Fruit fly (Drosophila melanogaster) whole organism, embryonic: ENCODE results near the gene CG10710.

Experiments used
- ATbp ChIP-seq: fragments of 200-800 bp; sonication (Bioruptor generic); optimal IDR thresholded peaks from 2 replicates; lab custom pipeline; 2017; ENCODE audit warnings: missing biosample characterization, mild to moderate bottlenecking, missing genetic modification characterization, missing genetic modification reagents
- Abd-B ChIP-seq: fragments of 200-800 bp; sonication (Bioruptor generic); optimal IDR thresholded peaks from 2 replicates; lab custom pipeline; 2018; ENCODE audit warnings: missing biosample characterization, mild to moderate bottlenecking, missing genetic modification characterization, moderate library complexity
- Aef1 ChIP-seq: fragments of 200-800 bp; sonication (Bioruptor generic); IDR thresholded peaks from 3 replicates; pipeline ENCODE4 v1.3.6; 2022; ENCODE audit warnings: missing biosample characterization, missing genetic modification characterization
- Atf3 ChIP-seq: fragments of 200-800 bp; sonication (Bioruptor generic); optimal IDR thresholded peaks from 3 replicates; lab custom pipeline; 2016; ENCODE audit warnings: missing biosample characterization, missing genetic modification characterization
- CG10431 ChIP-seq: fragments of 200-800 bp; sonication (Bioruptor generic); optimal IDR thresholded peaks from 3 replicates; lab custom pipeline; 2018; ENCODE audit warnings: missing biosample characterization, mild to moderate bottlenecking, missing genetic modification characterization
- CG10543 ChIP-seq: fragments of 200-800 bp; sonication (Bioruptor generic); optimal IDR thresholded peaks from 3 replicates; lab custom pipeline; 2017; ENCODE audit warnings: missing biosample characterization, mild to moderate bottlenecking, missing genetic modification characterization, moderate library complexity
- CG12769 ChIP-seq: fragments of 200-800 bp; sonication (Bioruptor generic); optimal IDR thresholded peaks from 2 replicates; lab custom pipeline; 2019; ENCODE audit warnings: missing biosample characterization, mild to moderate bottlenecking, missing genetic modification characterization, moderate library complexity
- CG13894 ChIP-seq: fragments of 200-800 bp; sonication (Bioruptor generic); optimal IDR thresholded peaks from 3 replicates; lab custom pipeline; 2018; ENCODE audit warnings: missing biosample characterization, mild to moderate bottlenecking, missing genetic modification characterization, moderate library complexity
- CG17385 ChIP-seq: fragments of 200-800 bp; sonication (Bioruptor generic); optimal IDR thresholded peaks from 3 replicates; lab custom pipeline; 2018; ENCODE audit warnings: missing biosample characterization, mild to moderate bottlenecking, missing genetic modification characterization
- CG18262 ChIP-seq: fragments of 200-800 bp; optimal IDR thresholded peaks from 3 replicates; lab custom pipeline; 2019; ENCODE audit warnings: missing biosample characterization, mild to moderate bottlenecking, missing genetic modification characterization, moderate library complexity
- CG32532 ChIP-seq: fragments of 200-800 bp; sonication (Bioruptor generic); IDR thresholded peaks from 2 replicates; pipeline ENCODE4 v1.3.6; 2022; ENCODE audit warnings: missing biosample characterization, missing genetic modification characterization
- CG4360 ChIP-seq: fragments of 200-800 bp; sonication (Bioruptor generic); IDR thresholded peaks from 2 replicates; pipeline ENCODE4 v1.3.6; 2022; ENCODE audit warnings: missing biosample characterization, missing genetic modification characterization
- CG6254 ChIP-seq: fragments of 200-800 bp; sonication (Bioruptor generic); optimal IDR thresholded peaks from 3 replicates; lab custom pipeline; 2017; ENCODE audit warnings: mild to moderate bottlenecking, missing biosample characterization, missing genetic modification reagents, missing genetic modification characterization
- CG6791 ChIP-seq: fragments of 200-800 bp; sonication (Bioruptor generic); IDR thresholded peaks from 3 replicates; pipeline ENCODE4 v1.3.6; 2022; ENCODE audit warnings: missing biosample characterization, missing genetic modification characterization; ENCODE audit not compliant: partially characterized antibody
- CG6854 ChIP-seq: fragments of 200-800 bp; sonication (Bioruptor generic); optimal IDR thresholded peaks from 3 replicates; lab custom pipeline; 2017; ENCODE audit warnings: missing biosample characterization, mild to moderate bottlenecking, missing genetic modification characterization
- CG8089 ChIP-seq: fragments of 200-800 bp; sonication (Bioruptor generic); optimal IDR thresholded peaks from 3 replicates; lab custom pipeline; 2016; ENCODE audit warnings: missing biosample characterization, missing genetic modification characterization
- Dref ChIP-seq: fragments of 200-800 bp; sonication (Bioruptor generic); IDR thresholded peaks from 2 replicates; pipeline ENCODE4 v1.3.6; 2022; ENCODE audit warnings: missing biosample characterization, missing genetic modification characterization
- E2f2 ChIP-seq: fragments of 200-800 bp; sonication (Bioruptor generic); IDR thresholded peaks from 2 replicates; pipeline ENCODE4 v1.3.6; 2022; ENCODE audit warnings: missing biosample characterization, missing genetic modification characterization
- Eip74EF ChIP-seq, 2 experiments: fragments of 200-800 bp in 1 of 2; fragments of >200 bp in 1 of 2; sonication (Bioruptor generic) in 1 of 2; optimal IDR thresholded peaks; 2 replicates each; lab custom pipeline; 2017 to 2019; ENCODE audit warnings: missing biosample characterization in 2 of 2, missing genetic modification characterization in 2 of 2, mild to moderate bottlenecking in 1 of 2, moderate library complexity in 1 of 2
- Gug ChIP-seq: fragments of 200-800 bp; sonication (Bioruptor generic); IDR thresholded peaks from 4 replicates; pipeline ENCODE4 v1.3.6; 2022; ENCODE audit warnings: missing biosample characterization, missing genetic modification characterization
- Lim3 ChIP-seq: fragments of 200-800 bp; sonication (Bioruptor generic); IDR thresholded peaks from 2 replicates; pipeline ENCODE4 v1.3.6; 2022; ENCODE audit warnings: missing biosample characterization, missing genetic modification characterization
- Med ChIP-seq: fragments of 200-800 bp; sonication (Bioruptor generic); peaks from one replicate; lab custom pipeline; 2016; ENCODE audit warnings: missing biosample characterization, missing genetic modification characterization, mild to moderate bottlenecking, inconsistent platforms, moderate library complexity
- Oli ChIP-seq: fragments of 200-800 bp; sonication (Bioruptor generic); optimal IDR thresholded peaks from 2 replicates; lab custom pipeline; 2018; ENCODE audit warnings: missing biosample characterization, mild to moderate bottlenecking, missing genetic modification characterization, moderate library complexity
- Pdp1 ChIP-seq, 2 experiments: fragments of 200-800 bp; sonication (Bioruptor generic); optimal IDR thresholded peaks; 3 replicates each; lab custom pipeline; 2016; ENCODE audit warnings: missing biosample characterization in 2 of 2, missing genetic modification characterization in 2 of 2, mild to moderate bottlenecking in 1 of 2, moderate library complexity in 1 of 2
- Rx ChIP-seq: fragments of 200-800 bp; sonication (Bioruptor generic); IDR thresholded peaks from 2 replicates; pipeline ENCODE4 v1.3.6; 2022; ENCODE audit warnings: missing biosample characterization, missing genetic modification characterization
- Xrp1 ChIP-seq: fragments of 200-800 bp; sonication (Bioruptor generic); IDR thresholded peaks from 2 replicates; pipeline ENCODE4 v1.3.6; 2022; ENCODE audit warnings: missing biosample characterization, missing genetic modification characterization
- cas ChIP-seq: fragments of 200-800 bp; sonication (Bioruptor generic); IDR thresholded peaks from 2 replicates; pipeline ENCODE4 v1.3.6; 2022; ENCODE audit warnings: missing biosample characterization, missing genetic modification characterization
- chinmo ChIP-seq: fragments of 200-800 bp; sonication (Bioruptor generic); IDR thresholded peaks from 4 replicates; pipeline ENCODE4 v1.3.6; 2022; ENCODE audit warnings: missing biosample characterization, missing genetic modification characterization; ENCODE audit not compliant: partially characterized antibody
- crol ChIP-seq: fragments of 200-800 bp; sonication (Bioruptor generic); IDR thresholded peaks from 2 replicates; pipeline ENCODE4 v1.3.6; 2022; ENCODE audit warnings: missing biosample characterization, missing genetic modification characterization
- dysf ChIP-seq: fragments of 200-800 bp; sonication (Bioruptor generic); IDR thresholded peaks from 3 replicates; pipeline ENCODE4 v1.3.6; 2022; ENCODE audit warnings: missing biosample characterization, missing genetic modification characterization
- kni ChIP-seq: fragments of 200-800 bp; sonication (Bioruptor generic); optimal IDR thresholded peaks from 3 replicates; lab custom pipeline; 2017; ENCODE audit warnings: mild to moderate bottlenecking, missing biosample characterization, missing genetic modification reagents, missing genetic modification characterization
- mirr ChIP-seq: fragments of 200-800 bp; sonication (Bioruptor generic); optimal IDR thresholded peaks from 3 replicates; lab custom pipeline; 2018; ENCODE audit warnings: missing biosample characterization, mild to moderate bottlenecking, missing genetic modification characterization
- nom ChIP-seq: fragments of 200-800 bp; sonication (Bioruptor generic); optimal IDR thresholded peaks from 2 replicates; lab custom pipeline; 2017; ENCODE audit warnings: missing biosample characterization, missing genetic modification characterization, mild to moderate bottlenecking, moderate library complexity, missing genetic modification reagents
- otp ChIP-seq: fragments of 200-800 bp; sonication (Bioruptor generic); IDR thresholded peaks from 3 replicates; pipeline ENCODE4, ENCODE4 v1.3.6; 2022; ENCODE audit warnings: missing biosample characterization, missing genetic modification characterization
- run ChIP-seq: fragments of 200-800 bp; sonication (Bioruptor generic); optimal IDR thresholded peaks from 3 replicates; lab custom pipeline; 2018; ENCODE audit warnings: missing biosample characterization, mild to moderate bottlenecking, missing genetic modification characterization
- sd ChIP-seq: fragments of 200-800 bp; sonication (Bioruptor generic); optimal IDR thresholded peaks from 3 replicates; lab custom pipeline; 2018; ENCODE audit warnings: missing biosample characterization, mild to moderate bottlenecking, missing genetic modification characterization, moderate library complexity
- slp2 ChIP-seq: fragments of 200-800 bp; sonication (Bioruptor generic); optimal IDR thresholded peaks from 2 replicates; lab custom pipeline; 2016; ENCODE audit warnings: missing biosample characterization, missing genetic modification characterization
- toy ChIP-seq: fragments of 200-800 bp; sonication (Bioruptor generic); IDR thresholded peaks from 2 replicates; pipeline ENCODE4 v1.3.6; 2022; ENCODE audit warnings: missing biosample characterization, missing genetic modification characterization
- trh ChIP-seq: fragments of 200-800 bp; sonication (Bioruptor generic); optimal IDR thresholded peaks from 2 replicates; lab custom pipeline; 2016; ENCODE audit warnings: missing biosample characterization, missing genetic modification characterization
- ttk ChIP-seq: fragments of 200-800 bp; sonication (Bioruptor generic); IDR thresholded peaks from 2 replicates; pipeline ENCODE4 v2.1.2; 2022; ENCODE audit warnings: missing biosample characterization, missing genetic modification characterization
- vnd ChIP-seq: fragments of 200-800 bp; sonication (Bioruptor generic); IDR thresholded peaks from 3 replicates; pipeline ENCODE4 v1.3.6; 2022; ENCODE audit warnings: missing biosample characterization, missing genetic modification characterization; ENCODE audit not compliant: partially characterized antibody

The CG10710 gene

DNA sequence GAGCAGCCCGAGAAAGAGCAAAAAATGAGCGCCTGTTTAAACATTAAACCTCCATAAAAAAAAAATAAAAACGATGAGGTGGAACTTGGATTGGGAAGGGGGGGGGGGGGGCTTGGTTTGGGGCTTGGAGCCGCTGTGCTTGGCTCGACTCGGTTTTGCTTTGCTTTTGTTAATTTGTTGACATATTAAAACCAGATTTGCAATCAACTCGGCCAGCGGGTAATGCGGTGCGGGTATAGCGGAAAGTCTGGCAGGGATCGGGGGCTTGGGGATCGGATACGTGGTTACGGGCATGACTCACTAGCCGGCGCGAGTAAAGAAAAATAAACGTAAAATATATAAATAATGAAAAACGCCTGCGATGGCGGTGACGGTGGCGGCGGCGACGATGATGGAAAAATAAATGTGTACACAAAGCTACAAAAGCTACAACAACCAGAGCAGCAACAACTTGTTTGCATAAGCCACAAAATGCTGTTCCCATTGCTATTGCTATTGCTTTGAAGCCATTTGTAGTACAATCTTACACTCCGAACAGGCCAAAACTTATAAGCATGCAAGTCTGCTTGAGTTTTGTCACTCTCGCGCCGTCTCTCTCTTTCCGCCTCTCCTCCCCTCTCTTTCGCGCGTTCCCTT lies 21.6 kb downstream of the CG10710 start (continued):
- TF ChIP-seq Aef1 (GFP tag; lab: Robert Waterston, UW), result no peak
- TF ChIP-seq Xrp1 (GFP tag; lab: Robert Waterston, UW), result no peak
- TF ChIP-seq run (tag; lab: Kevin White, UChicago), result no peak
- TF ChIP-seq CG32532 (GFP tag; lab: Robert Waterston, UW), result no peak
- TF ChIP-seq trh (GFP tag; lab: Kevin White, UChicago), result no peak
- peak; percentile 13; the same call in 1 of the 2 replicates for TF ChIP-seq E2f2 (GFP tag; lab: Robert Waterston, UW)
- TF ChIP-seq CG6791, result no peak
- TF ChIP-seq CG6254 (GFP tag; lab: Kevin White, UChicago), result no peak
- no peak for TF ChIP-seq Dref (GFP tag; lab: Robert Waterston, UW)
- no peak for TF ChIP-seq CG18262 (tag; lab: Kevin White, UChicago)
- no peak for TF ChIP-seq dysf
- peak; percentile 61 for TF ChIP-seq kni (GFP tag; lab: Kevin White, UChicago)
- TF ChIP-seq chinmo (GFP tag; lab: Robert Waterston, UW), result 0 out of 4 replicates have a peak, but pooled peaks have one; percentile 74
- peak in 1 of 2 experiments; percentile 46 for TF ChIP-seq Pdp1 (GFP tag; optimal IDR thresholded peaks at IDR 0.05; lab: Kevin White, UChicago)
- no peak for TF ChIP-seq Gug (GFP tag; lab: Robert Waterston, UW)
- TF ChIP-seq CG6854 (GFP tag; lab: Kevin White, UChicago), result no peak
- TF ChIP-seq mirr (GFP tag; lab: Kevin White, UChicago), result peak; percentile 14
- TF ChIP-seq Lim3 (GFP tag; lab: Robert Waterston, UW), result no peak
- no peak for TF ChIP-seq CG8089 (GFP tag; lab: Kevin White, UChicago)
- peak; percentile 2 for TF ChIP-seq CG13894 (tag; lab: Kevin White, UChicago)
- TF ChIP-seq Rx (GFP tag; lab: Robert Waterston, UW), result no peak
- TF ChIP-seq crol (GFP tag; lab: Robert Waterston, UW), result peak; percentile 44; the same call in 1 of the 2 replicates
- peak; percentile 47; the same call in 1 of the 2 replicates for TF ChIP-seq CG4360
- peak; percentile 13 for TF ChIP-seq CG10431
- peak in 1 of 2 experiments; percentile 18 for TF ChIP-seq Eip74EF (GFP tag; optimal IDR thresholded peaks at IDR 0.05; lab: Kevin White, UChicago)
- no peak for TF ChIP-seq Abd-B (GFP tag; lab: Kevin White, UChicago)
- TF ChIP-seq nom (GFP tag; lab: Kevin White, UChicago), result peak; percentile 84
- no peak for TF ChIP-seq ttk
- peak; percentile 5 for TF ChIP-seq CG17385 (GFP tag; lab: Kevin White, UChicago)
- TF ChIP-seq vnd (GFP tag; lab: Robert Waterston, UW), result no peak
- TF ChIP-seq Med (GFP tag; lab: Kevin White, UChicago), result peak; percentile 75
- TF ChIP-seq slp2 (GFP tag; lab: Kevin White, UChicago), result no peak
- peak; percentile 20 for TF ChIP-seq CG10543 (GFP tag; lab: Kevin White, UChicago)
- TF ChIP-seq cas (GFP tag; lab: Robert Waterston, UW), result no peak
- peak; percentile 3 for TF ChIP-seq sd (tag; lab: Kevin White, UChicago)
- no peak for TF ChIP-seq Atf3 (GFP tag; lab: Kevin White, UChicago)
- no peak for TF ChIP-seq toy (GFP tag; lab: Robert Waterston, UW)
- peak; percentile 63 for TF ChIP-seq ATbp (GFP tag; lab: Kevin White, UChicago)
- no peak for TF ChIP-seq CG12769 (tag; lab: Kevin White, UChicago)
- no peak for TF ChIP-seq Oli (tag; lab: Kevin White, UChicago)
- TF ChIP-seq otp (GFP tag; lab: Robert Waterston, UW), result no peak
